Fruit fly (Drosophila melanogaster) Kc167 (cell line): Measurements from ENCODE around the gene Or19a.

Experiments used
- h ChIP-seq: fragments of >200 bp; optimal IDR thresholded peaks from 3 replicates; lab custom pipeline; 2018; ENCODE audit warnings: missing external identifiers
- insv ChIP-seq: fragments of >200 bp; optimal IDR thresholded peaks from 3 replicates; lab custom pipeline; 2018; ENCODE audit warnings: missing external identifiers
- psq ChIP-seq: fragments of >200 bp; optimal IDR thresholded peaks from 2 replicates; lab custom pipeline; 2017; ENCODE audit warnings: missing external identifiers
- ttk ChIP-seq: sonication (Bioruptor generic); optimal IDR thresholded peaks from 2 replicates; lab custom pipeline; 2017; ENCODE audit warnings: missing external identifiers

DNA sequence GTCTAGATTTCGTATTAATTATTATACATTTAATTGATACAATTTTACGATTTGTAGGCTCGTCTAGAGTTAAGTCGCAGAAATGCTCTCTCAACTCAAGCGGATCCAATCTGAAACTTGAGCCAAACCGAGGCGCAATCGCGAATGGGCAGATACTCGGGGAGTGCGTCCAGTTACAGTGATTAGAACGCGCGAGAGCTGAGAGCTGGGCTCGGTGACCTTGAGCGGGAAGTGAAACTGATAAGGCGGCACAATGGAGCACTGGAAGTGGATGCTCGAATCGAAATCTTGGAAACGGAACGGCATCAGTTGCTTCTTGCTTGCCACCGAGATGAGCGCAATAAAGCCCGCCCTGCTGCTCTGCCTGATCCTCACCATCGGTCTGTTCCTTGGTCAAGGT, 20.8 kb downstream of the Or19a start, which contains the start of gene CG34331:
- TF ChIP-seq h (no peak), insv (lab: Kevin White, UChicago) (no peak), psq (lab: Kevin White, UChicago) (no peak), ttk (lab: Kevin White, UChicago) (no peak)
